Worm (Caenorhabditis elegans) whole organism, L4/young adult: Measurements from ENCODE around the gene chil-8.

Experiments
- dao-5 ChIP-seq: sonication (generic microtip); optimal IDR thresholded peaks from 2 replicates; lab custom pipeline; 2016; ENCODE audit warnings: missing genotype, missing genetic modification characterization, moderate library complexity, missing compliant biosample characterization
- him-1 ChIP-seq: sonication (generic microtip); optimal IDR thresholded peaks from 2 replicates; lab custom pipeline; 2016; ENCODE audit warnings: missing genotype, missing genetic modification reagents, missing genetic modification characterization, missing compliant biosample characterization

- TF ChIP-seq dao-5 (tag; lab: Kevin White, UChicago) (no peak), him-1 (tag; lab: Kevin White, UChicago) (no peak)
These were observed at the start of gene chil-8 for ce11 chrII:9872961-9873360.
